Worm (Caenorhabditis elegans) whole organism, L2 larva: ENCODE data around the gene oma-2.

ENCODE experiments used
- C34F6.9 ChIP-seq: fragments of 150-350 bp; optimal IDR thresholded peaks from 2 replicates; lab custom pipeline; 2014; ENCODE audit warnings: missing biosample characterization, missing genetic modification characterization
- R02D3.7 ChIP-seq: fragments of 150-350 bp; optimal IDR thresholded peaks from 2 replicates; lab custom pipeline; 2014; ENCODE audit warnings: missing biosample characterization, missing genetic modification characterization
- Y55F3AM.14 ChIP-seq: fragments of 200-800 bp; sonication (Bioruptor generic); optimal IDR thresholded peaks from 2 replicates; lab custom pipeline; 2018; ENCODE audit warnings: mild to moderate bottlenecking, missing genetic modification characterization, missing compliant biosample characterization
- ZK546.5 ChIP-seq: sonication (generic microtip); optimal IDR thresholded peaks from 2 replicates; lab custom pipeline; 2017; ENCODE audit warnings: missing biosample characterization, missing genetic modification characterization
- blmp-1 ChIP-seq: sonication (generic microtip); optimal IDR thresholded peaks from 2 replicates; lab custom pipeline; 2017; ENCODE audit warnings: missing genetic modification characterization, mild to moderate bottlenecking, missing compliant biosample characterization, antibody characterized with exemption, moderate library complexity; ENCODE audit not compliant: insufficient read depth
- ceh-16 ChIP-seq: fragments of 150-350 bp; optimal IDR thresholded peaks from 2 replicates; lab custom pipeline; 2014; ENCODE audit warnings: missing biosample characterization, missing genetic modification characterization
- ceh-82 ChIP-seq: fragments of 150-350 bp; optimal IDR thresholded peaks from 2 replicates; lab custom pipeline; 2014; ENCODE audit warnings: missing biosample characterization, missing genetic modification characterization
- crh-2 ChIP-seq: sonication (generic microtip); optimal IDR thresholded peaks from 2 replicates; lab custom pipeline; 2017; ENCODE audit warnings: missing biosample characterization, missing genetic modification characterization
- egl-27 ChIP-seq: sonication (generic microtip); optimal IDR thresholded peaks from 3 replicates; lab custom pipeline; 2017; ENCODE audit warnings: missing biosample characterization, missing genetic modification reagents, missing genetic modification characterization
- elt-1 ChIP-seq: fragments of 150-350 bp; optimal IDR thresholded peaks from 2 replicates; lab custom pipeline; 2014; ENCODE audit warnings: missing biosample characterization, missing genetic modification characterization
- elt-3 ChIP-seq: sonication (generic microtip); optimal IDR thresholded peaks from 2 replicates; lab custom pipeline; 2017; ENCODE audit warnings: missing biosample characterization, missing genetic modification characterization
- fos-1 ChIP-seq: fragments of 150-350 bp; optimal IDR thresholded peaks from 2 replicates; lab custom pipeline; 2014; ENCODE audit warnings: missing biosample characterization, missing genetic modification characterization
- gmeb-1 ChIP-seq: fragments of 150-350 bp; optimal IDR thresholded peaks from 2 replicates; lab custom pipeline; 2014; ENCODE audit warnings: missing biosample characterization, missing genetic modification characterization
- lin-13 ChIP-seq: fragments of 150-350 bp; optimal IDR thresholded peaks from 2 replicates; lab custom pipeline; 2014; ENCODE audit warnings: missing biosample characterization, missing genetic modification reagents, missing genetic modification characterization
- lin-39 ChIP-seq: fragments of 150-350 bp; optimal IDR thresholded peaks from 2 replicates; lab custom pipeline; 2014; ENCODE audit warnings: missing biosample characterization, missing genetic modification reagents, missing genetic modification characterization
- lsy-2 ChIP-seq, 2 experiments: fragments of 150-350 bp in 1 of 2; sonication (generic microtip) in 1 of 2; optimal IDR thresholded peaks; 2 replicates each; lab custom pipeline; 2014 to 2017; ENCODE audit warnings: missing biosample characterization in 2 of 2, missing genetic modification characterization in 2 of 2
- mab-5 ChIP-seq: fragments of 150-350 bp; optimal IDR thresholded peaks from 2 replicates; lab custom pipeline; 2014; ENCODE audit warnings: missing biosample characterization, missing genetic modification characterization
- mdl-1 ChIP-seq, 2 experiments: fragments of 150-350 bp in 1 of 2; sonication (generic microtip) in 1 of 2; optimal IDR thresholded peaks; 2 replicates each; lab custom pipeline; 2017; ENCODE audit warnings: missing biosample characterization in 2 of 2, missing genetic modification characterization in 2 of 2
- nhr-10 ChIP-seq: sonication (generic microtip); optimal IDR thresholded peaks from 2 replicates; lab custom pipeline; 2017; ENCODE audit warnings: missing biosample characterization, missing genetic modification characterization
- nhr-11 ChIP-seq: fragments of 150-350 bp; optimal IDR thresholded peaks from 2 replicates; lab custom pipeline; 2014; ENCODE audit warnings: missing biosample characterization, missing genetic modification characterization
- nhr-12 ChIP-seq: fragments of 150-350 bp; optimal IDR thresholded peaks from 2 replicates; lab custom pipeline; 2014; ENCODE audit warnings: missing biosample characterization, missing genetic modification characterization
- nhr-129 ChIP-seq: fragments of 150-350 bp; optimal IDR thresholded peaks from 2 replicates; lab custom pipeline; 2014; ENCODE audit warnings: missing biosample characterization, missing genetic modification characterization
- nhr-21 ChIP-seq: fragments of 150-350 bp; optimal IDR thresholded peaks from 2 replicates; lab custom pipeline; 2014; ENCODE audit warnings: missing biosample characterization, missing genetic modification characterization
- nhr-23 ChIP-seq: fragments of 150-350 bp; optimal IDR thresholded peaks from 2 replicates; lab custom pipeline; 2014; ENCODE audit warnings: missing biosample characterization, missing genetic modification reagents, missing genetic modification characterization
- nhr-237 ChIP-seq: fragments of 150-350 bp; optimal IDR thresholded peaks from 2 replicates; lab custom pipeline; 2014; ENCODE audit warnings: missing biosample characterization, missing genetic modification characterization
- nhr-25 ChIP-seq: fragments of 150-350 bp; sonication (generic microtip); optimal IDR thresholded peaks from 3 replicates; lab custom pipeline; 2014; ENCODE audit warnings: missing biosample characterization, missing genetic modification characterization
- nhr-6 ChIP-seq: fragments of 150-350 bp; optimal IDR thresholded peaks from 2 replicates; lab custom pipeline; 2014; ENCODE audit warnings: missing biosample characterization, missing genetic modification characterization
- nhr-77 ChIP-seq: fragments of 150-350 bp; optimal IDR thresholded peaks from 2 replicates; lab custom pipeline; 2014; ENCODE audit warnings: missing biosample characterization, missing genetic modification characterization
- peb-1 ChIP-seq: fragments of 150-350 bp; optimal IDR thresholded peaks from 2 replicates; lab custom pipeline; 2014; ENCODE audit warnings: missing biosample characterization, missing genetic modification characterization
- sem-4 ChIP-seq: fragments of 150-350 bp; optimal IDR thresholded peaks from 2 replicates; lab custom pipeline; 2014; ENCODE audit warnings: missing biosample characterization, missing genetic modification reagents, missing genetic modification characterization
- skn-1 ChIP-seq: sonication (generic microtip); optimal IDR thresholded peaks from 2 replicates; lab custom pipeline; 2017; ENCODE audit warnings: missing biosample characterization, missing genetic modification characterization
- sma-3 ChIP-seq: sonication (generic microtip); optimal IDR thresholded peaks from 2 replicates; lab custom pipeline; 2016; ENCODE audit warnings: missing genetic modification reagents, missing genetic modification characterization, missing compliant biosample characterization
- sma-9 ChIP-seq, 2 experiments: fragments of 150-350 bp in 1 of 2; sonication (generic microtip) in 1 of 2; optimal IDR thresholded peaks; 2 replicates each; lab custom pipeline; 2014 to 2016; ENCODE audit warnings: missing genetic modification characterization in 2 of 2, mild to moderate bottlenecking in 1 of 2, missing biosample characterization in 1 of 2, missing compliant biosample characterization in 1 of 2, missing genetic modification reagents in 1 of 2, moderate library complexity in 1 of 2
- snpc-4 ChIP-seq: fragments of 150-350 bp; optimal IDR thresholded peaks from 2 replicates; lab custom pipeline; 2014; ENCODE audit warnings: missing biosample characterization, missing genetic modification characterization
- unc-39 ChIP-seq: fragments of 150-350 bp; optimal IDR thresholded peaks from 2 replicates; lab custom pipeline; 2014; ENCODE audit warnings: missing biosample characterization, missing genetic modification characterization
- unc-55 ChIP-seq: fragments of 150-350 bp; sonication (generic microtip); optimal IDR thresholded peaks from 3 replicates; lab custom pipeline; 2014; ENCODE audit warnings: missing biosample characterization, missing genetic modification reagents, missing genetic modification characterization
- unc-62 ChIP-seq: fragments of 150-350 bp; optimal IDR thresholded peaks from 2 replicates; lab custom pipeline; 2014; ENCODE audit warnings: missing biosample characterization, missing genetic modification reagents, missing genetic modification characterization
- zag-1 ChIP-seq: fragments of 150-350 bp; optimal IDR thresholded peaks from 2 replicates; lab custom pipeline; 2014; ENCODE audit warnings: missing biosample characterization, missing genetic modification characterization
- ztf-11 ChIP-seq: sonication (generic microtip); optimal IDR thresholded peaks from 2 replicates; lab custom pipeline; 2017; ENCODE audit warnings: missing biosample characterization, missing genetic modification characterization

Gene oma-2

ce11 chrV:8019783-8020182 lies 9.5 kb upstream of the oma-2 start:
- TF ChIP-seq unc-62 (GFP tag; lab: Kevin White, UChicago) (no peak), nhr-10 (tag; lab: Kevin White, UChicago) (no peak), fos-1 (tag; lab: Kevin White, UChicago) (peak; percentile 50), sma-9 (GFP tag; optimal IDR thresholded peaks at IDR 0.05; lab: Kevin White, UChicago) (peak; percentile 5), sma-9 (tag; optimal IDR thresholded peaks at IDR 0.05; lab: Kevin White, UChicago) (no peak), gmeb-1 (tag; lab: Kevin White, UChicago) (no peak), ceh-16 (tag; lab: Kevin White, UChicago) (no peak), elt-1 (tag; lab: Kevin White, UChicago) (no peak), snpc-4 (tag; lab: Kevin White, UChicago) (no peak), Y55F3AM.14 (GFP tag; lab: Kevin White, UChicago) (no peak), unc-55 (GFP tag; lab: Kevin White, UChicago) (no peak)

ce11 chrV:8022040-8022439 lies 7.2 kb upstream of the oma-2 start, which contains the start of gene ech-3:
Gene ech-3, plus strand, starts transcription at chrV:8022217.
- TF ChIP-seq C34F6.9 (no peak), ZK546.5 (tag; lab: Kevin White, UChicago) (no peak), nhr-23 (tag; lab: Kevin White, UChicago) (no peak), zag-1 (tag; lab: Kevin White, UChicago) (no peak), ztf-11 (no peak), gmeb-1 (tag; lab: Kevin White, UChicago) (no peak), sma-3 (GFP tag; lab: Kevin White, UChicago) (no peak), ceh-82 (tag; lab: Kevin White, UChicago) (no peak), egl-27 (no peak), mdl-1 (tag; optimal IDR thresholded peaks at IDR 0.05; lab: Kevin White, UChicago) (no peak), nhr-25 (no peak)

- TF ChIP-seq crh-2 (tag; lab: Kevin White, UChicago) (no peak), skn-1 (tag; lab: Kevin White, UChicago) (no peak), fos-1 (tag; lab: Kevin White, UChicago) (peak; percentile 0), egl-27 (no peak), nhr-237 (tag; lab: Kevin White, UChicago) (no peak), R02D3.7 (tag; lab: Kevin White, UChicago) (peak; percentile 62), lsy-2 (tag; optimal IDR thresholded peaks at IDR 0.05; lab: Kevin White, UChicago) (peak in 1 of 2 experiments; percentile 88)
Observed at ce11 chrV:8024752-8025151, 4.5 kb upstream of the oma-2 start, which contains the start of gene F43H9.3. Gene F43H9.3, minus strand, starts transcription at chrV:8024940.

ce11 chrV:8025259-8025658 lies 4.0 kb upstream of the oma-2 start:
- no peak for TF ChIP-seq sem-4 (tag; lab: Kevin White, UChicago)
- TF ChIP-seq lsy-2 (tag; optimal IDR thresholded peaks at IDR 0.05; lab: Kevin White, UChicago): no peak
- TF ChIP-seq zag-1 (tag; lab: Kevin White, UChicago): no peak
- TF ChIP-seq nhr-129 (tag; lab: Kevin White, UChicago): peak; percentile 95
- TF ChIP-seq nhr-25: peak; percentile 87
- peak in 1 of 2 experiments; percentile 8 for TF ChIP-seq mdl-1 (tag; optimal IDR thresholded peaks at IDR 0.05; lab: Kevin White, UChicago)
- peak; percentile 42 for TF ChIP-seq nhr-21
- TF ChIP-seq sma-9 (GFP tag; optimal IDR thresholded peaks at IDR 0.05; lab: Kevin White, UChicago): peak; percentile 77
- no peak for TF ChIP-seq sma-9 (tag; optimal IDR thresholded peaks at IDR 0.05; lab: Kevin White, UChicago)
- peak; percentile 13 for TF ChIP-seq nhr-6 (tag; lab: Kevin White, UChicago)
- peak; percentile 20 for TF ChIP-seq blmp-1 (tag; lab: Kevin White, UChicago)

ce11 chrV:8026343-8026742 lies 2.9 kb upstream of the oma-2 start, which contains the start of gene F43H9.4:
Gene F43H9.4, plus strand, starts transcription at chrV:8026708.
- no peak for TF ChIP-seq peb-1 (tag; lab: Kevin White, UChicago)
- no peak for TF ChIP-seq elt-3 (tag; lab: Kevin White, UChicago)
- TF ChIP-seq mdl-1 (tag; optimal IDR thresholded peaks at IDR 0.05; lab: Kevin White, UChicago): peak; percentile 77 to 79
- no peak for TF ChIP-seq skn-1 (tag; lab: Kevin White, UChicago)
- peak; percentile 42 for TF ChIP-seq nhr-129 (tag; lab: Kevin White, UChicago)
- TF ChIP-seq nhr-25: peak; percentile 82
- TF ChIP-seq lsy-2 (tag; optimal IDR thresholded peaks at IDR 0.05; lab: Kevin White, UChicago): no peak
- no peak for TF ChIP-seq Y55F3AM.14 (GFP tag; lab: Kevin White, UChicago)
- no peak for TF ChIP-seq nhr-12 (tag; lab: Kevin White, UChicago)
- peak; percentile 66 for TF ChIP-seq sma-3 (GFP tag; lab: Kevin White, UChicago)
- TF ChIP-seq unc-39 (tag; lab: Kevin White, UChicago): no peak
- peak; percentile 42 for TF ChIP-seq nhr-21
- TF ChIP-seq blmp-1 (tag; lab: Kevin White, UChicago): peak; percentile 2
- TF ChIP-seq sem-4 (tag; lab: Kevin White, UChicago): no peak
- TF ChIP-seq crh-2 (tag; lab: Kevin White, UChicago): peak; percentile 48
- TF ChIP-seq fos-1 (tag; lab: Kevin White, UChicago): peak; percentile 11
- TF ChIP-seq nhr-77 (tag; lab: Kevin White, UChicago): no peak
- no peak for TF ChIP-seq elt-1 (tag; lab: Kevin White, UChicago)
- TF ChIP-seq unc-62 (GFP tag; lab: Kevin White, UChicago): no peak
- TF ChIP-seq lin-39 (tag; lab: Kevin White, UChicago): no peak
- peak; percentile 92 for TF ChIP-seq sma-9 (GFP tag; optimal IDR thresholded peaks at IDR 0.05; lab: Kevin White, UChicago)
- no peak for TF ChIP-seq sma-9 (tag; optimal IDR thresholded peaks at IDR 0.05; lab: Kevin White, UChicago)
- no peak for TF ChIP-seq lin-13
- no peak for TF ChIP-seq ceh-82 (tag; lab: Kevin White, UChicago)
- no peak for TF ChIP-seq C34F6.9
- TF ChIP-seq nhr-11 (tag; lab: Kevin White, UChicago): no peak
- TF ChIP-seq mab-5 (tag; lab: Kevin White, UChicago): no peak
- TF ChIP-seq nhr-237 (tag; lab: Kevin White, UChicago): no peak
- TF ChIP-seq gmeb-1 (tag; lab: Kevin White, UChicago): no peak
- TF ChIP-seq, all 48 proteins: peak for 9
